Fruit fly (Drosophila melanogaster) whole organism, prepupa: ENCODE measurements around the gene NimA.

Experiments
- CG3919 ChIP-seq: fragments of 200-800 bp; sonication (Bioruptor generic); optimal IDR thresholded peaks from 3 replicates; lab custom pipeline; 2016; ENCODE audit warnings: missing biosample characterization, missing genetic modification characterization
- CG9139 ChIP-seq: fragments of 200-800 bp; sonication (Bioruptor generic); optimal IDR thresholded peaks from 3 replicates; lab custom pipeline; 2017; ENCODE audit warnings: missing biosample characterization, mild to moderate bottlenecking, missing genetic modification characterization
- Lpt ChIP-seq: fragments of 200-800 bp; sonication (Bioruptor generic); optimal IDR thresholded peaks from 3 replicates; lab custom pipeline; 2016; ENCODE audit warnings: missing biosample characterization, missing genetic modification characterization
- Met ChIP-seq: fragments of 200-800 bp; sonication (Bioruptor generic); optimal IDR thresholded peaks from 3 replicates; lab custom pipeline; 2016; ENCODE audit warnings: missing biosample characterization, missing genetic modification characterization
- cyc ChIP-seq: fragments of 200-800 bp; sonication (Bioruptor generic); optimal IDR thresholded peaks from 3 replicates; lab custom pipeline; 2016; ENCODE audit warnings: missing biosample characterization, missing genetic modification characterization
- spab ChIP-seq: fragments of 200-800 bp; sonication (Bioruptor generic); optimal IDR thresholded peaks from 2 replicates; lab custom pipeline; 2017; ENCODE audit warnings: missing biosample characterization, mild to moderate bottlenecking, missing genetic modification characterization, missing genetic modification reagents
- topi ChIP-seq: fragments of 200-800 bp; sonication (Bioruptor generic); optimal IDR thresholded peaks from 3 replicates; lab custom pipeline; 2016; ENCODE audit warnings: missing biosample characterization, missing genetic modification characterization

DNA sequence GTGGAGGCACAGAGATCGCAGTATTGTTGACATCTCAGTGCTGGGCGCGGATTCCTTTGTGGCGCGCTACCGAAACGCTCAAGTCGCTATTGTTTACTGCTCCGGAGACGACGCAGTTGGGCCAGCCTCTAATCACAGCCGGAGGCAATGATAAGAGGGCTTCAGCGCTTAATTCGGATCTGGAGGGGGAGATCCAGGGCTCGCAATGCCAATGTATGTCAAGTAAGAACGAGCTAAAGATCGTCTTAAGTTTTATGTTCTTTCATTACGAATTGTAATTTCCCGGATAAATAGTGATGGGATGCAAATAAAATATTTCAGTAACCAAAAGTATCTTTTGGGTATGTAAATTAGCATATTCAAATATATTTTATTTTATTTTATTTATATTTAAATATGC, 12.5 kb downstream of the NimA start, which contains the start of the genes NimB4 and NimB5:
- no peak for TF ChIP-seq CG9139 (GFP tag; lab: Kevin White, UChicago)
- no peak for TF ChIP-seq topi (GFP tag; lab: Kevin White, UChicago)
- TF ChIP-seq spab (GFP tag; lab: Kevin White, UChicago), result no peak
- no peak for TF ChIP-seq Lpt (GFP tag; lab: Kevin White, UChicago)
- TF ChIP-seq CG3919 (GFP tag; lab: Kevin White, UChicago), result no peak
- TF ChIP-seq cyc, result no peak
- TF ChIP-seq Met (GFP tag; lab: Kevin White, UChicago), result no peak
